Fruit fly (Drosophila melanogaster): ENCODE results near the gene LSm3.

Gene LSm3

DNA sequence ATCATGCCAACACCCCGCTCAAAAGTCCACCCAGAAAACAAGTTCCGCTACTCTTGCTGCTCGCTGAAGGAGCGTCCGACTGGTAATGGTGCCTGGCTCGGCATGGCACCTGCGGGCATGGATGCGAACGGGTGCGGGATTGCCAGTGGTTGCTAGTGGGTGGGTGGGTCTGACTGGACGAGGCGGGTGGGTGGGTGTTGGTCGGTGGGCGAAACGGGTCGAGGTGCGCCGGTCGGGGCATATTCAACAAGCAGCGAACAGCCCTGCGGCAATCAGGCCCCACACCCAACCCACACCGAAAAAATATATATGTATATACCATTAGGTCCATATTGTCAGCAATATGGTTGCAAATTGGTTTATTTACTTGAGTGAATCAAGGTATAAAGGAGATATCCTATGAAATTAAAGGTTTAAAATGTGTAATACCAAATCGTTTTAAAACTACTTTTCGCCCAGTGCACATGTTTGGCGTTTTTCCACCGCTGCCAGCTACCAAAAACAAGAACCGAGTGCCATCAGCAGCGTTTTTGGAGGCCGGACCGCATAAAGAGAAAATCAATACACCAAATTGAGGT lies 14.7 kb downstream of the LSm3 start:
- no peak for TF ChIP-seq pan (optimal IDR thresholded peaks at IDR 0.05)
- TF ChIP-seq CG8478 (optimal IDR thresholded peaks at IDR 0.05) = no peak
- no peak for TF ChIP-seq psq (optimal IDR thresholded peaks at IDR 0.05)
- TF ChIP-seq EcR (GFP tag; optimal IDR thresholded peaks at IDR 0.05) = no peak
- no peak for TF ChIP-seq usp (GFP tag; optimal IDR thresholded peaks at IDR 0.05)
- no peak for TF ChIP-seq Dll (optimal IDR thresholded peaks at IDR 0.05)

DNA sequence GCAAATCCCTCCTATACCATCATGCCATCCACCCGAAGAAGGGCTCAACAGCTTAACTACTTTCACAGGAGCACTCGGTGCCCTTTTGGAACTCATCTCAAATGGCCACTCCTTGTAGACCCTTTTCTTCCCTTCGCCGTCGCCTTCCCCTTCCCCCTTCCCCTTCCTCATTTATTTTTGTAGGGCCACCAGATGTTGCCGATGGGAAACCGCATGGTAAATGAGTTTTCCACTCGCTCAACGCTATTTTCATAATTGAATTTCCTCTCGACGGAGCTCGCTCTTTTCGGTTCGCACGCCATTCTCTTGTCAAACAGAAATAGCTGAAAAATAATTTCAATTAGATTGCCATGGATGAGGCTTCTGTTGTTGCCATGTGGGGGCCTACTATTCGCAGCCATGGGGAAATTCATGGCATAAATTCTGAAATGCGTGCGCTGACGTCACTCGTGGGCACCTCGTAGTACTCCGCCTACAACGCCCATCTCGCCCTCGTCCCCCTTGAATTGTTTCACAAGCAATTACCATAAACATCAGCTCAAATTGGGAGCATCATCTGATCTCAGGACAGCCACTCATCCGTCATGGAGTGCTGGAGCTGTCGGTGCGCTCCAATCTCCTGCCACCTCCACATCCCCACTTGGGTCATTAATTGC lies 16.1 kb downstream of the LSm3 start:
- TF ChIP-seq usp (GFP tag; optimal IDR thresholded peaks at IDR 0.05) (no peak), EcR (GFP tag; optimal IDR thresholded peaks at IDR 0.05) (no peak), CG8478 (optimal IDR thresholded peaks at IDR 0.05) (no peak), psq (optimal IDR thresholded peaks at IDR 0.05) (no peak), Dll (optimal IDR thresholded peaks at IDR 0.05) (no peak), pan (optimal IDR thresholded peaks at IDR 0.05) (no peak)

DNA sequence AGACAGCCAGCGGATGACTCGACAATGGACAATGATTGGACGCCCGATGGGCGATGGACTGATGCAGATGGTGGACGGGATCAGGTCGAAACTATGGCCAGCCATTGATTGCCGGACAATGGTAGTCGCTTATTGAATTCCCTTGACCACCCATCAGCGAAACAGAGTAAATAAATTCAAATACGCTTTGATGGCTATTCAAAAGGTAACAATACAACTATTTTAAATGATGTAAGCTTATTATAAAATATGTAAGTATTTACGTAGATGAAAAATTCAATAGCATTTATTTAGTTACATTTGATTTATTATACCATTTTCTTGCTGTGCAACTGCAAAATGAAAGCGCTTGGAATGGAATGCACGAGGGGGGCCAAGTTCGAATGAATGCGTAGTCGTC lies 18.5 kb downstream of the LSm3 start:
- TF ChIP-seq pan (optimal IDR thresholded peaks at IDR 0.05) = no peak
- no peak for TF ChIP-seq CG8478 (optimal IDR thresholded peaks at IDR 0.05)
- TF ChIP-seq Dll (optimal IDR thresholded peaks at IDR 0.05) = no peak
- TF ChIP-seq usp (GFP tag; optimal IDR thresholded peaks at IDR 0.05) = no peak
- no peak for TF ChIP-seq psq (optimal IDR thresholded peaks at IDR 0.05)

- TF ChIP-seq EcR (GFP tag; optimal IDR thresholded peaks at IDR 0.05) (no peak), usp (GFP tag; optimal IDR thresholded peaks at IDR 0.05) (no peak), psq (optimal IDR thresholded peaks at IDR 0.05) (no peak), Dll (optimal IDR thresholded peaks at IDR 0.05) (no peak), pan (optimal IDR thresholded peaks at IDR 0.05) (no peak), CG8478 (optimal IDR thresholded peaks at IDR 0.05) (no peak)
These were observed 19.4 kb downstream of the LSm3 start for dm6 chr3R:24015449-24015848.

dm6 chr3R:24015939-24016913 lies 20.2 kb downstream of the LSm3 start:
- TF ChIP-seq pan (optimal IDR thresholded peaks at IDR 0.05) = no peak
- no peak for TF ChIP-seq Dll (optimal IDR thresholded peaks at IDR 0.05)
- TF ChIP-seq CG8478 (optimal IDR thresholded peaks at IDR 0.05) = no peak
- no peak for TF ChIP-seq usp (GFP tag; optimal IDR thresholded peaks at IDR 0.05)
- peak in 1 of 2 experiments; percentile 55 for TF ChIP-seq EcR (GFP tag; optimal IDR thresholded peaks at IDR 0.05)
- TF ChIP-seq psq (optimal IDR thresholded peaks at IDR 0.05) = no peak

- TF ChIP-seq Dll (optimal IDR thresholded peaks at IDR 0.05) (no peak), CG8478 (optimal IDR thresholded peaks at IDR 0.05) (no peak), usp (GFP tag; optimal IDR thresholded peaks at IDR 0.05) (no peak), EcR (GFP tag; optimal IDR thresholded peaks at IDR 0.05) (no peak), pan (optimal IDR thresholded peaks at IDR 0.05) (no peak), psq (optimal IDR thresholded peaks at IDR 0.05) (no peak)
These were observed 21.6 kb downstream of the LSm3 start for dm6 chr3R:24017648-24018047.

DNA sequence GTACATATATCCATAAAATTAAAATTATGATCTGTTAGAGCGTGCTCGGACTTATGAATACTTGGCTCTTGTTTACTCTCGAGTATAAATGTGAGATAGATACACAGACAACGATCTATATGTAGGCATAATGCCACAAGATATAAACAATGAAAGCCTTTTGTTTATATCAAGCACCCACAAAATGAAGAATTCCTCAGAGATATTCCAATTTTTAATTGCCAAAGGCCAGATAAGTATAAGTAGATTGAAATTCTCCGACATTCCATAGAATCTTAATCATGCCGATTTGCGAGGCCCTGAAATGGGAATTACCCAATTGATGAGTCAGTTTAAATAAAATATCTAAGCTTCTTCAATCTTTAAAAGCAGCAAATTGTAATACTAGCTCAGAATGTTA lies 25.8 kb downstream of the LSm3 start:
- TF ChIP-seq pan (optimal IDR thresholded peaks at IDR 0.05) (no peak), EcR (GFP tag; optimal IDR thresholded peaks at IDR 0.05) (no peak), CG8478 (optimal IDR thresholded peaks at IDR 0.05) (no peak), usp (GFP tag; optimal IDR thresholded peaks at IDR 0.05) (no peak), Dll (optimal IDR thresholded peaks at IDR 0.05) (no peak), psq (optimal IDR thresholded peaks at IDR 0.05) (no peak)

DNA sequence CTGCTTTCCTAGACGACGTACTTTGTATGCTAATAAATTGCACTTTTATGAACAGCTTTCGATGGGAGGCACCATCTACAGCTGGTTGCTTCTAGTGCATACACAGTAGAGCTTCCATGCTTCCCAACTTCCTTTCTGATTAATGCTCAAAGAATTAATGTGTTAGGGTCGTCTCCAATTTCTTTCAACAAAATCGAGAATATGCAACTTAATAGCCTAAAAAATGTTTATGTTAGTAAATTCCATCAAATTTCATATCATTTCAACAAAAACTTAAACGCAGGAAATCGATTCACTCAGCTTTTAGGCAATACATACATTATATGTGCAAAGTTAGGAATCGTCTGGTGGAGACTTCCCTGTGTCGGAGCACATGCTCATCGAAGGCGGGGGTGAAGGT lies 28.1 kb downstream of the LSm3 start:
- TF ChIP-seq Dll (optimal IDR thresholded peaks at IDR 0.05) = no peak
- no peak for TF ChIP-seq EcR (GFP tag; optimal IDR thresholded peaks at IDR 0.05)
- no peak for TF ChIP-seq pan (optimal IDR thresholded peaks at IDR 0.05)
- TF ChIP-seq usp (GFP tag; optimal IDR thresholded peaks at IDR 0.05) = no peak
- TF ChIP-seq psq (optimal IDR thresholded peaks at IDR 0.05) = no peak
- TF ChIP-seq CG8478 (optimal IDR thresholded peaks at IDR 0.05) = no peak

dm6 chr3R:24024688-24025087 lies 28.6 kb downstream of the LSm3 start:
- TF ChIP-seq usp (GFP tag; optimal IDR thresholded peaks at IDR 0.05) (no peak), EcR (GFP tag; optimal IDR thresholded peaks at IDR 0.05) (peak in 1 of 2 experiments; percentile 72)

- no peak for TF ChIP-seq Dll (optimal IDR thresholded peaks at IDR 0.05)
- TF ChIP-seq pan (optimal IDR thresholded peaks at IDR 0.05) = no peak
- TF ChIP-seq CG8478 (optimal IDR thresholded peaks at IDR 0.05) = no peak
- no peak for TF ChIP-seq psq (optimal IDR thresholded peaks at IDR 0.05)
- TF ChIP-seq usp (GFP tag; optimal IDR thresholded peaks at IDR 0.05) = no peak
- no peak for TF ChIP-seq EcR (GFP tag; optimal IDR thresholded peaks at IDR 0.05)
These were observed 29.8 kb downstream of the LSm3 start for dm6 chr3R:24025715-24026467.

dm6 chr3R:24026503-24026902 lies 30.4 kb downstream of the LSm3 start:
- TF ChIP-seq usp (GFP tag; optimal IDR thresholded peaks at IDR 0.05) (no peak), CG8478 (optimal IDR thresholded peaks at IDR 0.05) (no peak), psq (optimal IDR thresholded peaks at IDR 0.05) (no peak), pan (optimal IDR thresholded peaks at IDR 0.05) (no peak), EcR (GFP tag; optimal IDR thresholded peaks at IDR 0.05) (no peak), Dll (optimal IDR thresholded peaks at IDR 0.05) (no peak)

All from whole organism.